Worm (Caenorhabditis elegans) whole organism, L4 larva: ENCODE results near the gene F15E6.4.

Experiments used
- ceh-82 ChIP-seq: sonication (generic microtip); optimal IDR thresholded peaks from 2 replicates; lab custom pipeline; 2017; ENCODE audit warnings: missing biosample characterization, missing genetic modification characterization
- nhr-11 ChIP-seq: fragments of 150-350 bp; optimal IDR thresholded peaks from 2 replicates; lab custom pipeline; 2014; ENCODE audit warnings: missing biosample characterization, missing genetic modification characterization
- nhr-6 ChIP-seq: fragments of 150-350 bp; optimal IDR thresholded peaks from 2 replicates; lab custom pipeline; 2014; ENCODE audit warnings: missing biosample characterization, missing genetic modification characterization
- sdz-12 ChIP-seq: fragments of 200-800 bp; sonication (Bioruptor generic); optimal IDR thresholded peaks from 2 replicates; lab custom pipeline; 2018; ENCODE audit warnings: mild to moderate bottlenecking, missing genetic modification characterization, missing compliant biosample characterization

- TF ChIP-seq ceh-82 (tag; lab: Kevin White, UChicago) (no peak), sdz-12 (no peak), nhr-11 (tag; lab: Kevin White, UChicago) (no peak), nhr-6 (tag; lab: Kevin White, UChicago) (no peak)
Observed at ce11 chrIV:4338217-4338616, 46.9 kb downstream of the F15E6.4 start.
